Fruit fly (Drosophila melanogaster) whole organism, pupa: ENCODE results near the gene tyf.

Source experiments
- CG17806 ChIP-seq: fragments of 200-800 bp; sonication (Bioruptor generic); optimal IDR thresholded peaks from 2 replicates; lab custom pipeline; 2018; ENCODE audit warnings: missing biosample characterization, mild to moderate bottlenecking, missing genetic modification characterization, moderate library complexity
- CG8159 ChIP-seq: fragments of 200-800 bp; sonication (Bioruptor generic); optimal IDR thresholded peaks from 3 replicates; lab custom pipeline; 2018; ENCODE audit warnings: missing biosample characterization, mild to moderate bottlenecking, missing genetic modification characterization, moderate library complexity
- Ets98B ChIP-seq: fragments of 200-800 bp; sonication (Bioruptor generic); IDR thresholded peaks from 2 replicates; pipeline ENCODE4 v1.3.6; 2022; ENCODE audit warnings: missing biosample characterization, missing genetic modification characterization
- Pif1A ChIP-seq: fragments of 200-800 bp; sonication (Bioruptor generic); optimal IDR thresholded peaks from 3 replicates; lab custom pipeline; 2016; ENCODE audit warnings: missing biosample characterization, missing genetic modification characterization
- Pif1B ChIP-seq: fragments of 200-800 bp; sonication (Bioruptor generic); optimal IDR thresholded peaks from 3 replicates; lab custom pipeline; 2016; ENCODE audit warnings: missing biosample characterization, missing genetic modification characterization

DNA sequence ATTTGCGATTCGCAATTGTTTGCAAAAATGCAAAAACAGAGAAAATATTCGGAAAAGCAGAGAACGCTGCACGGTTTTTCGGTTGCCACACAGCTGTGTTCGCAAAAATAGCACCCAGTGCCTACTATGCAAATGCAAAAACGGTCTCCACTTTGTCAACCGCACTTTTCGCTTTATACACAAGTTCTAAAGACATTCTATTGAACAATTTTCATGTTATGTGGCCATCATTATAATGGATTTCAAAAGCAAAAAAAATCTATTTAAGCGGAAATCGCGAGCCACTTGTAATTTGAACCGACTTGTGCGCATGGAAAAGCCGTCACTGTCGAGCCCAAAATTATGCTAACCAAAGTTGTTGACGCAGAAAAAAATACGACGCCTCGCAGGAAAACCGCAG lies 34.2 kb downstream of the tyf start:
- TF ChIP-seq Pif1A (GFP tag; lab: Kevin White, UChicago): peak; percentile 19
- TF ChIP-seq Pif1B: no peak
- TF ChIP-seq CG17806 (tag; lab: Kevin White, UChicago): no peak
- peak; percentile 36 for TF ChIP-seq Ets98B (GFP tag; lab: Robert Waterston, UW)
- TF ChIP-seq CG8159: peak; percentile 4
